Fruit fly (Drosophila melanogaster): ENCODE results near the gene CG7362.

dm6 chr3R:14754806-14755488 lies 687 bp upstream of the CG7362 start:
- TF ChIP-seq bab1 (GFP tag; optimal IDR thresholded peaks at IDR 0.05) (peak; percentile 92), Hr96 (GFP tag; optimal IDR thresholded peaks at IDR 0.05) (no peak), kay (GFP tag; ENCODE audit: borderline replicate concordance) (no peak)
